Fruit fly (Drosophila melanogaster): ENCODE results near the gene CG6179.

Gene CG6179

DNA sequence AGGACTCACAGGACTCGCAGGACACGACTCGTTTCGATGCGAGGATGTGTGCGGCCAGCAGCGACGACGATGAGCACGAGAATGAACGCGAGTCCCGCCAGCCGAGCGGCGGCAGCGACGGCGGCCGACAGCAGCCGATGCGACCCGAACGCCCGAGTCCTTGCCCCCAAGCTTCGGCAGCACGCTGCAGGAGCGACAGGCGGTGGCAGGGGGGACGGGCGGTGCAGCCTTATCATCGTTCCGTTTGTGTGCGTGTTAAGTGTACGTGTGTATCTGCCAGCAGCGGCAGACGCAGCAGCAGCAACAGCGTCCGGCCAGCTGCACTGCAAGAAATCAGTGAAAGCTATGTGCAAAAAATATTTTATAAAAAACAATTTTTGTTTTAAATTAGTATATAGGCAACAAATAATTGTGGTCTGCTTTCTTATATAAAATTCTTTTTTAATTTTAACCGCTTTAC is 23.7 kb upstream of the CG6179 start, which contains the start of gene kairos (continued):
- TF ChIP-seq dmrt99B (tag; optimal IDR thresholded peaks at IDR 0.05) (peak; percentile 40), Vsx1 (GFP tag; optimal IDR thresholded peaks at IDR 0.05) (no peak), CG14441 (GFP tag; IDR thresholded peaks at IDR 0.05) (no peak), CG17328 (GFP tag; IDR thresholded peaks at IDR 0.05) (0 out of 2 replicates have a peak, but pooled peaks have one; percentile 28), Kr (GFP tag; optimal IDR thresholded peaks at IDR 0.05) (no peak), CG1024 (GFP tag; IDR thresholded peaks at IDR 0.05) (peak; percentile 26; the same call in 1 of the 2 replicates), Hmx (GFP tag; optimal IDR thresholded peaks at IDR 0.05) (no peak), unpg (GFP tag; optimal IDR thresholded peaks at IDR 0.05) (no peak), fd3F (GFP tag; optimal IDR thresholded peaks at IDR 0.05) (no peak), ewg (GFP tag; optimal IDR thresholded peaks at IDR 0.05) (no peak), jigr1 (GFP tag; IDR thresholded peaks at IDR 0.05) (no peak), HLH3B (GFP tag; IDR thresholded peaks at IDR 0.05) (peak; percentile 40), CG7963 (GFP tag; IDR thresholded peaks at IDR 0.05; ENCODE audit: partially characterized antibody) (no peak), Doc3 (GFP tag; IDR thresholded peaks at IDR 0.05; ENCODE audit: partially characterized antibody) (no peak), CG13624 (GFP tag; optimal IDR thresholded peaks at IDR 0.05) (no peak), Hand (GFP tag; optimal IDR thresholded peaks at IDR 0.05) (no peak), CG12155 (GFP tag; optimal IDR thresholded peaks at IDR 0.05) (no peak), da (GFP tag; optimal IDR thresholded peaks at IDR 0.05) (no peak), CG11560 (tag; IDR thresholded peaks at IDR 0.05) (no peak), CG30020 (tag; optimal IDR thresholded peaks at IDR 0.05) (no peak), pros (GFP tag; optimal IDR thresholded peaks at IDR 0.05) (no peak), MBD-R2 (GFP tag; IDR thresholded peaks at IDR 0.05) (no peak), Neu2 (GFP tag; optimal IDR thresholded peaks at IDR 0.05; ENCODE audit: borderline replicate concordance) (no peak), PHDP (tag; optimal IDR thresholded peaks at IDR 0.05) (no peak), Dip3 (GFP tag; optimal IDR thresholded peaks at IDR 0.05) (no peak), CG9609 (GFP tag; optimal IDR thresholded peaks at IDR 0.05) (no peak), Doc2 (GFP tag; IDR thresholded peaks at IDR 0.05) (no peak), CG7786 (GFP tag; optimal IDR thresholded peaks at IDR 0.05) (no peak), CG6854 (GFP tag; optimal IDR thresholded peaks at IDR 0.05) (no peak), z (GFP tag; IDR thresholded peaks at IDR 0.05) (no peak), CG4282 (GFP tag; optimal IDR thresholded peaks at IDR 0.05) (no peak), az2 (GFP tag; optimal IDR thresholded peaks at IDR 0.05) (no peak), CrebB (tag; optimal IDR thresholded peaks at IDR 0.05) (no peak), Side (GFP tag; optimal IDR thresholded peaks at IDR 0.05) (no peak), Bteb2 (GFP tag; optimal IDR thresholded peaks at IDR 0.05) (no peak), lab (GFP tag; optimal IDR thresholded peaks at IDR 0.05) (peak; percentile 28), inv (GFP tag; IDR thresholded peaks at IDR 0.05; ENCODE audit: partially characterized antibody) (no peak), nerfin-1 (tag; optimal IDR thresholded peaks at IDR 0.05) (no peak), ems (GFP tag; optimal IDR thresholded peaks at IDR 0.05) (no peak), Nf-YB (GFP tag; optimal IDR thresholded peaks at IDR 0.05) (no peak), pita (GFP tag; optimal IDR thresholded peaks at IDR 0.05) (no peak), tio (GFP tag; optimal IDR thresholded peaks at IDR 0.05) (no peak), CG11247 (GFP tag; IDR thresholded peaks at IDR 0.05) (no peak), CG15269 (tag; optimal IDR thresholded peaks at IDR 0.05) (no peak), CG8388 (GFP tag; optimal IDR thresholded peaks at IDR 0.05) (no peak), fu2 (GFP tag; optimal IDR thresholded peaks at IDR 0.05) (no peak), sisA (GFP tag; IDR thresholded peaks at IDR 0.05) (peak; percentile 53; the same call in 1 of the 2 replicates), Hsf (GFP tag; optimal IDR thresholded peaks at IDR 0.05) (no peak), klu (GFP tag; IDR thresholded peaks at IDR 0.05) (0 out of 2 replicates have a peak, but pooled peaks have one; percentile 9), CG18764 (GFP tag; optimal IDR thresholded peaks at IDR 0.05) (no peak), eve (GFP tag; optimal IDR thresholded peaks at IDR 0.05) (no peak), CG10462 (GFP tag; optimal IDR thresholded peaks at IDR 0.05) (no peak)
